Worm (Caenorhabditis elegans) whole organism, L2 larva: ENCODE measurements around the gene dhs-19.
A peak's percentile ranks its signal among the peaks of the same experiment; 100 is the strongest.

Source experiments
- C34F6.9 ChIP-seq: fragments of 150-350 bp; optimal IDR thresholded peaks from 2 replicates; lab custom pipeline; 2014; ENCODE audit warnings: missing biosample characterization, missing genetic modification characterization
- F13H6.1 ChIP-seq: sonication (generic microtip); optimal IDR thresholded peaks from 2 replicates; lab custom pipeline; 2016; ENCODE audit warnings: missing genetic modification characterization, missing compliant biosample characterization
- R02D3.7 ChIP-seq: fragments of 150-350 bp; optimal IDR thresholded peaks from 2 replicates; lab custom pipeline; 2014; ENCODE audit warnings: missing biosample characterization, missing genetic modification characterization
- alr-1 ChIP-seq: fragments of 150-350 bp; optimal IDR thresholded peaks from 2 replicates; lab custom pipeline; 2014; ENCODE audit warnings: missing biosample characterization, missing genetic modification characterization
- aly-2 ChIP-seq: fragments of 150-350 bp; optimal IDR thresholded peaks from 2 replicates; lab custom pipeline; 2014; ENCODE audit warnings: missing biosample characterization, missing genetic modification characterization
- blmp-1 ChIP-seq: sonication (generic microtip); optimal IDR thresholded peaks from 2 replicates; lab custom pipeline; 2017; ENCODE audit warnings: missing genetic modification characterization, mild to moderate bottlenecking, missing compliant biosample characterization, antibody characterized with exemption, moderate library complexity; ENCODE audit not compliant: insufficient read depth
- crh-2 ChIP-seq: sonication (generic microtip); optimal IDR thresholded peaks from 2 replicates; lab custom pipeline; 2017; ENCODE audit warnings: missing biosample characterization, missing genetic modification characterization
- egl-27 ChIP-seq: sonication (generic microtip); optimal IDR thresholded peaks from 3 replicates; lab custom pipeline; 2017; ENCODE audit warnings: missing biosample characterization, missing genetic modification reagents, missing genetic modification characterization
- elt-1 ChIP-seq: fragments of 150-350 bp; optimal IDR thresholded peaks from 2 replicates; lab custom pipeline; 2014; ENCODE audit warnings: missing biosample characterization, missing genetic modification characterization
- elt-3 ChIP-seq: sonication (generic microtip); optimal IDR thresholded peaks from 2 replicates; lab custom pipeline; 2017; ENCODE audit warnings: missing biosample characterization, missing genetic modification characterization
- gmeb-1 ChIP-seq: fragments of 150-350 bp; optimal IDR thresholded peaks from 2 replicates; lab custom pipeline; 2014; ENCODE audit warnings: missing biosample characterization, missing genetic modification characterization
- lin-11 ChIP-seq: fragments of 150-350 bp; sonication (generic microtip); optimal IDR thresholded peaks from 2 replicates; lab custom pipeline; 2014; ENCODE audit warnings: missing biosample characterization, missing genetic modification characterization, inconsistent platforms, mixed read lengths
- lin-13 ChIP-seq: fragments of 150-350 bp; optimal IDR thresholded peaks from 2 replicates; lab custom pipeline; 2014; ENCODE audit warnings: missing biosample characterization, missing genetic modification reagents, missing genetic modification characterization
- lin-39 ChIP-seq: fragments of 150-350 bp; optimal IDR thresholded peaks from 2 replicates; lab custom pipeline; 2014; ENCODE audit warnings: missing biosample characterization, missing genetic modification reagents, missing genetic modification characterization
- lsy-2 ChIP-seq, 2 experiments: fragments of 150-350 bp in 1 of 2; sonication (generic microtip) in 1 of 2; optimal IDR thresholded peaks; 2 replicates each; lab custom pipeline; 2014 to 2017; ENCODE audit warnings: missing biosample characterization in 2 of 2, missing genetic modification characterization in 2 of 2
- mab-5 ChIP-seq: fragments of 150-350 bp; optimal IDR thresholded peaks from 2 replicates; lab custom pipeline; 2014; ENCODE audit warnings: missing biosample characterization, missing genetic modification characterization
- mbf-1 ChIP-seq: sonication (generic microtip); optimal IDR thresholded peaks from 2 replicates; lab custom pipeline; 2017; ENCODE audit warnings: missing biosample characterization, missing genetic modification characterization
- mdl-1 ChIP-seq, 2 experiments: fragments of 150-350 bp in 1 of 2; sonication (generic microtip) in 1 of 2; optimal IDR thresholded peaks; 2 replicates each; lab custom pipeline; 2017; ENCODE audit warnings: missing biosample characterization in 2 of 2, missing genetic modification characterization in 2 of 2
- nhr-10 ChIP-seq: sonication (generic microtip); optimal IDR thresholded peaks from 2 replicates; lab custom pipeline; 2017; ENCODE audit warnings: missing biosample characterization, missing genetic modification characterization
- nhr-11 ChIP-seq: fragments of 150-350 bp; optimal IDR thresholded peaks from 2 replicates; lab custom pipeline; 2014; ENCODE audit warnings: missing biosample characterization, missing genetic modification characterization
- nhr-12 ChIP-seq: fragments of 150-350 bp; optimal IDR thresholded peaks from 2 replicates; lab custom pipeline; 2014; ENCODE audit warnings: missing biosample characterization, missing genetic modification characterization
- nhr-129 ChIP-seq: fragments of 150-350 bp; optimal IDR thresholded peaks from 2 replicates; lab custom pipeline; 2014; ENCODE audit warnings: missing biosample characterization, missing genetic modification characterization
- nhr-23 ChIP-seq: fragments of 150-350 bp; optimal IDR thresholded peaks from 2 replicates; lab custom pipeline; 2014; ENCODE audit warnings: missing biosample characterization, missing genetic modification reagents, missing genetic modification characterization
- nhr-237 ChIP-seq: fragments of 150-350 bp; optimal IDR thresholded peaks from 2 replicates; lab custom pipeline; 2014; ENCODE audit warnings: missing biosample characterization, missing genetic modification characterization
- nhr-25 ChIP-seq: fragments of 150-350 bp; sonication (generic microtip); optimal IDR thresholded peaks from 3 replicates; lab custom pipeline; 2014; ENCODE audit warnings: missing biosample characterization, missing genetic modification characterization
- nhr-6 ChIP-seq: fragments of 150-350 bp; optimal IDR thresholded peaks from 2 replicates; lab custom pipeline; 2014; ENCODE audit warnings: missing biosample characterization, missing genetic modification characterization
- nhr-77 ChIP-seq: fragments of 150-350 bp; optimal IDR thresholded peaks from 2 replicates; lab custom pipeline; 2014; ENCODE audit warnings: missing biosample characterization, missing genetic modification characterization
- peb-1 ChIP-seq: fragments of 150-350 bp; optimal IDR thresholded peaks from 2 replicates; lab custom pipeline; 2014; ENCODE audit warnings: missing biosample characterization, missing genetic modification characterization
- sem-4 ChIP-seq: fragments of 150-350 bp; optimal IDR thresholded peaks from 2 replicates; lab custom pipeline; 2014; ENCODE audit warnings: missing biosample characterization, missing genetic modification reagents, missing genetic modification characterization
- skn-1 ChIP-seq: sonication (generic microtip); optimal IDR thresholded peaks from 2 replicates; lab custom pipeline; 2017; ENCODE audit warnings: missing biosample characterization, missing genetic modification characterization
- snpc-4 ChIP-seq: fragments of 150-350 bp; optimal IDR thresholded peaks from 2 replicates; lab custom pipeline; 2014; ENCODE audit warnings: missing biosample characterization, missing genetic modification characterization
- unc-39 ChIP-seq: fragments of 150-350 bp; optimal IDR thresholded peaks from 2 replicates; lab custom pipeline; 2014; ENCODE audit warnings: missing biosample characterization, missing genetic modification characterization
- unc-62 ChIP-seq: fragments of 150-350 bp; optimal IDR thresholded peaks from 2 replicates; lab custom pipeline; 2014; ENCODE audit warnings: missing biosample characterization, missing genetic modification reagents, missing genetic modification characterization
- zag-1 ChIP-seq: fragments of 150-350 bp; optimal IDR thresholded peaks from 2 replicates; lab custom pipeline; 2014; ENCODE audit warnings: missing biosample characterization, missing genetic modification characterization
- ztf-4 ChIP-seq: fragments of 150-350 bp; optimal IDR thresholded peaks from 2 replicates; lab custom pipeline; 2014; ENCODE audit warnings: missing biosample characterization, missing genetic modification characterization

The dhs-19 gene

DNA sequence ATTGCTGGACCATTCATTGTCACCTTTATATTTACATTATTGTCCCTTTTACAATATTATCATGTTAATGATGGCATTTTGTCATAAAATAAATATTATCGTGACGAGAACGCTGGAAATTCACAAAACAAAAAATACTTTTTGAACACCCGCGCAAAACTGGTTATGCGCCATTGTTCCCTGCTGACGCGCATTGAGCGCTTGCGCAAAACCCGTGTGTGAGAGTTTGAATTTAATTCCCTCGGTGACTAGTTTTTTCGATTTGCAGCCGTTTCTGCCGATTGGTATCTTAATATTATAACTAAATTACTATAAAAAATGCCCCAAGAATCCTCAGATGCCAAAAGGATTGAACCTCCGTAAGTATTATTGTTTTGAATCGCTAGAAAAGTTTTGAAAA is 31.2 kb upstream of the dhs-19 start, which contains the start of gene pafo-1 (continued):
- peak; percentile 81 for TF ChIP-seq egl-27 (tag; lab: Kevin White, UChicago)

DNA sequence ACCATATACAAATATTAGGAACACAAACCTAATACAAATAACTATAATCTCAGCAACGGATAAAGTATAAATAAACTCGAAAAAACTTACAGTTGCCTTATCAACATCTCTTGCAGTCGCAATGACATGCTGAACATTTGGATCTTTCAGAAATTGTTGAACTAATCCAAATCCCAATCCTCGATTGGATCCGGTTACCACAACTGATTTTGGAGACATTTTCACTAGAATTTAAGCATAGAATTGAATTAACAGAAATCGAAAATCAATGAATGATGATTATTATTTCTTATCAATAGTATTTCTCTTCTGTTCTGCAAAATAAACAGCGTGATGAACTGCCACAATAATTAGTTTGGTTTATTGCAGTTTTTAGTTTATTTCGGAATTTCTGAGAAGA is 29.9 kb upstream of the dhs-19 start, which contains the start of the genes C55A6.11 and C55A6.7:
Gene C55A6.11 (plus strand): TSS at position 301 of the 400 bp plus-strand sequence.
Gene C55A6.7 (minus strand): TSS at position 316 of the 400 bp plus-strand sequence.
- no peak for TF ChIP-seq F13H6.1 (tag; lab: Kevin White, UChicago)
- no peak for TF ChIP-seq unc-62 (GFP tag; lab: Kevin White, UChicago)
- TF ChIP-seq sem-4, result no peak
- TF ChIP-seq nhr-6 (tag; lab: Kevin White, UChicago), result no peak
- TF ChIP-seq elt-1 (tag; lab: Kevin White, UChicago), result no peak
- TF ChIP-seq snpc-4, result no peak
- no peak for TF ChIP-seq nhr-10 (tag; lab: Kevin White, UChicago)
- TF ChIP-seq mbf-1 (tag; lab: Kevin White, UChicago), result no peak
- no peak for TF ChIP-seq skn-1 (tag; lab: Kevin White, UChicago)
- TF ChIP-seq alr-1, result no peak
- no peak for TF ChIP-seq crh-2
- no peak for TF ChIP-seq nhr-11 (tag; lab: Kevin White, UChicago)
- TF ChIP-seq lin-39, result no peak
- TF ChIP-seq egl-27 (tag; lab: Kevin White, UChicago), result no peak
- no peak for TF ChIP-seq mab-5
- TF ChIP-seq lin-11 (tag; lab: Kevin White, UChicago), result no peak
- TF ChIP-seq nhr-77 (tag; lab: Kevin White, UChicago), result no peak
- no peak for TF ChIP-seq nhr-23 (tag; lab: Kevin White, UChicago)
- TF ChIP-seq gmeb-1 (tag; lab: Kevin White, UChicago), result no peak

DNA sequence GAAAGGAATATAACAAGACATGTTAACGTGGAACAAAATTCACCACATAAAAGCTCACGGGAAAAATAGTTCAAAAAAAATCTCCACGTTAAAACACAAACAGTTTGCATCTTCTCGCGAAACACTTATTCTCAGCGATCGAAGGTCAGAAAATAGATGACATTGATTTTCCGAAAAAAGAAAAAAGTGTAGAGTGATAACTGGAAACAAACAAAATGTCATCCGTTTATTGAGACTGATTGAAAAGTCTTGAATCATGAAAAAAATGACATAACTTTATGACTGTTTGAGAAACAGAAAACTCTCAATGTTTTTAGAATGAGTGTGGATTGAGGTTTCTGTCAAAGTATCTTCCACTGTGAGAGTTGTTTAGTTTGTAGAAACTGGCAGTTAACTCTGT is 27.5 kb upstream of the dhs-19 start, which contains the start of gene C55A6.4:
Gene C55A6.4 (minus strand): TSS at position 101 of the 400 bp plus-strand sequence.
- TF ChIP-seq unc-39 (tag; lab: Kevin White, UChicago) (no peak), zag-1 (no peak), blmp-1 (tag; lab: Kevin White, UChicago) (no peak), alr-1 (no peak), crh-2 (no peak), mdl-1 (tag; optimal IDR thresholded peaks at IDR 0.05; lab: Kevin White, UChicago) (no peak), mbf-1 (tag; lab: Kevin White, UChicago) (no peak), nhr-6 (tag; lab: Kevin White, UChicago) (no peak), nhr-237 (tag; lab: Kevin White, UChicago) (no peak), aly-2 (tag; lab: Kevin White, UChicago) (no peak), lsy-2 (tag; optimal IDR thresholded peaks at IDR 0.05; lab: Kevin White, UChicago) (no peak), elt-1 (tag; lab: Kevin White, UChicago) (no peak), ztf-4 (tag; lab: Kevin White, UChicago) (no peak), unc-62 (GFP tag; lab: Kevin White, UChicago) (no peak), lin-39 (no peak)

DNA sequence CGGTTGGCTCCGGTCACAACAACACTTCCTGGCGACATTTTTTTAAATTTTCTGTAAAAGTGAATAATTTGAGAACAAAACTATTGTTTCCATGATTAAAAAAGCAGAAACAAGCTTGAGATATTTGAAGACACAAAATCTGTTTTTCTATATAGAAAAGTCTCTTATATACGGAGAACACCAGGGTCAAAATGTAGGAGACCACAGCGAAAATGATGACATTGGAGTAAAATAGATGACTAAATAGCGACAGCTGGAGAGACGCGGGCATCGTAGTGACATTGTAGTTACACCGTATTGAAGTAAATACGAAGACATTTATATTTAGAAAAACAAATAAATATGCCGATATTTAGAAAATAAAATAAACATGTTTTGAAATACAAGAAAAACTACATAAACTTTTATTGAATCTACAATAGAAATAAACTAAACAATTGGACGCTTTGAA is 25.9 kb upstream of the dhs-19 start, which contains the start of gene sdz-8:
Gene sdz-8 (minus strand): TSS at position 51 of the 451 bp plus-strand sequence.
- TF ChIP-seq nhr-12 (no peak), mab-5 (no peak), sem-4 (no peak), gmeb-1 (tag; lab: Kevin White, UChicago) (no peak), nhr-129 (no peak), snpc-4 (no peak), nhr-25 (tag; lab: Kevin White, UChicago) (no peak), peb-1 (tag; lab: Kevin White, UChicago) (no peak), lin-11 (tag; lab: Kevin White, UChicago) (no peak), zag-1 (no peak), R02D3.7 (tag; lab: Kevin White, UChicago) (no peak), nhr-23 (tag; lab: Kevin White, UChicago) (no peak), alr-1 (no peak), mdl-1 (tag; optimal IDR thresholded peaks at IDR 0.05; lab: Kevin White, UChicago) (no peak), unc-39 (tag; lab: Kevin White, UChicago) (no peak), lin-13 (GFP tag; lab: Kevin White, UChicago) (no peak), nhr-10 (tag; lab: Kevin White, UChicago) (no peak), elt-3 (no peak), C34F6.9 (tag; lab: Kevin White, UChicago) (no peak), nhr-11 (tag; lab: Kevin White, UChicago) (no peak)
